Fruit fly (Drosophila melanogaster): Measurements from ENCODE around the gene ppk17.

DNA sequence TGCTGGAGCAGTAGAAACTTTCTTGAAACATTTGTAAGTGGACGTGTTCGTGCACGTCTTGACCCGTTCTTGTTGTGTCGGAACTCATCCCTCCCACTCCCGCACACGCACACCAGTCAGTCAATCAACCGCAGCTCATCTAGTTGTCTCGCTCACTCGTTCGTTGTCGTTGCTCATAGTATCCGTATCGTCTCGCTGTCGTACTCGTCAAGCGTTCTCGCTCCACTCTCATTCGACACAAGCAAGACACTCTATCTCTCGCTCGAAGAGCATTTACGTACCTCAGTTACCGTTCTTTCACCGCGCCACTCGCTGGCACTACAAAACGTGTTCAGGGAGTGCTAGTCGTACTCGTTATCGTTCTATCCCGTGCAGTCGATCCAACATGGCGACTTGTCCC, 27.2 kb upstream of the ppk17 start:
- no peak for TF ChIP-seq ovo (GFP tag; optimal IDR thresholded peaks at IDR 0.05)
- no peak for TF ChIP-seq cnc (optimal IDR thresholded peaks at IDR 0.05)
- TF ChIP-seq CG7101 (tag; optimal IDR thresholded peaks at IDR 0.05): no peak
- no peak for TF ChIP-seq cic (GFP tag; optimal IDR thresholded peaks at IDR 0.05)
- TF ChIP-seq CG14711 (tag; optimal IDR thresholded peaks at IDR 0.05): no peak
- no peak for TF ChIP-seq pad (GFP tag; optimal IDR thresholded peaks at IDR 0.05)
- TF ChIP-seq CG11617 (GFP tag; optimal IDR thresholded peaks at IDR 0.05): no peak
- TF ChIP-seq kay (GFP tag; ENCODE audit: borderline replicate concordance): no peak
- no peak for TF ChIP-seq Crg-1 (GFP tag; optimal IDR thresholded peaks at IDR 0.05)
- TF ChIP-seq CG5204 (GFP tag; optimal IDR thresholded peaks at IDR 0.05): no peak
- TF ChIP-seq tj (GFP tag; optimal IDR thresholded peaks at IDR 0.05): no peak
- TF ChIP-seq bab1 (GFP tag; optimal IDR thresholded peaks at IDR 0.05): no peak

Measured in whole organism, adult.